2 fruit fly cellular contexts compared by ENCODE assay signal in the genomic region with DNA sequence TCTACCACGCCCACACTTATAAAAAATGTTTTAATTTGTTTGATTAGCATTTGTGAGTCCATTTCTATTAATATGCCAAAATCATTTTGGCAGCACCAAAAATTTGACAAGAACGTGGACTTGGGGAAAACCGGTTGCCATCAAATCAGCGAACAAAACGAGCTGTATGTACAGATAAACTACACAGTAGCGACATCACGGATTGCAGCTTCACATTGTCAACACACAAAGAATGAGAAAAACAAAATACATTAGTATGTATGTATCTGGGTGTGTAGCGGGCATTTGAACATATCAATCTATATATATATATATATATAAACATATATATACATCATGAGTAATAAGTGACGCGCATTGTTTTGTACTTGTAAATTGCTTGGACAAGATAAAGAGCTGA.
TF ChIP-seq lines count a peak whose summit lies in the region.

No protein-coding gene starts in this region.

- TF ChIP-seq CTCF in whole organism, embryonic (GFP tag; optimal IDR thresholded peaks at IDR 0.05; lab: Kevin White, UChicago): no peak

TF ChIP-seq in whole organism, adult, 20 proteins besides CTCF, POLR2A, EP300 and RAD21:
- TF ChIP-seq kay (GFP tag; lab: Kevin White, UChicago; ENCODE audit: borderline replicate concordance) (peak; percentile 7), CG5204 (GFP tag; optimal IDR thresholded peaks at IDR 0.05; lab: Kevin White, UChicago) (no peak)

TF ChIP-seq in whole organism, embryonic, 481 proteins besides CTCF, POLR2A, EP300 and RAD21:
- no peak for TF ChIP-seq Hr39 (optimal IDR thresholded peaks at IDR 0.05; lab: Kevin White, UChicago)
- TF ChIP-seq chinmo (GFP tag; IDR thresholded peaks at IDR 0.05; lab: Robert Waterston, UW; ENCODE audit: partially characterized antibody): 0 out of 4 replicates have a peak, but pooled peaks have one; percentile 63
- TF ChIP-seq CG2199 (GFP tag; IDR thresholded peaks at IDR 0.05; lab: Robert Waterston, UW): peak; percentile 81; the same call in 2 of the 3 replicates
